Worm (Caenorhabditis elegans) whole organism, L2 larva: ENCODE measurements around the gene gpx-4.

Experiments used
- C34F6.9 ChIP-seq: fragments of 150-350 bp; optimal IDR thresholded peaks from 2 replicates; lab custom pipeline; 2014; ENCODE audit warnings: missing biosample characterization, missing genetic modification characterization
- F13H6.1 ChIP-seq: sonication (generic microtip); optimal IDR thresholded peaks from 2 replicates; lab custom pipeline; 2016; ENCODE audit warnings: missing genetic modification characterization, missing compliant biosample characterization
- R02D3.7 ChIP-seq: fragments of 150-350 bp; optimal IDR thresholded peaks from 2 replicates; lab custom pipeline; 2014; ENCODE audit warnings: missing biosample characterization, missing genetic modification characterization
- Y55F3AM.14 ChIP-seq: fragments of 200-800 bp; sonication (Bioruptor generic); optimal IDR thresholded peaks from 2 replicates; lab custom pipeline; 2018; ENCODE audit warnings: mild to moderate bottlenecking, missing genetic modification characterization, missing compliant biosample characterization
- ZK546.5 ChIP-seq: sonication (generic microtip); optimal IDR thresholded peaks from 2 replicates; lab custom pipeline; 2017; ENCODE audit warnings: missing biosample characterization, missing genetic modification characterization
- alr-1 ChIP-seq: fragments of 150-350 bp; optimal IDR thresholded peaks from 2 replicates; lab custom pipeline; 2014; ENCODE audit warnings: missing biosample characterization, missing genetic modification characterization
- aly-2 ChIP-seq: fragments of 150-350 bp; optimal IDR thresholded peaks from 2 replicates; lab custom pipeline; 2014; ENCODE audit warnings: missing biosample characterization, missing genetic modification characterization
- ama-1 ChIP-seq: fragments of 150-350 bp; optimal IDR thresholded peaks from 2 replicates; lab custom pipeline; 2018; ENCODE audit warnings: inconsistent platforms
- blmp-1 ChIP-seq: sonication (generic microtip); optimal IDR thresholded peaks from 2 replicates; lab custom pipeline; 2017; ENCODE audit warnings: missing genetic modification characterization, mild to moderate bottlenecking, missing compliant biosample characterization, antibody characterized with exemption, moderate library complexity; ENCODE audit not compliant: insufficient read depth
- ceh-16 ChIP-seq: fragments of 150-350 bp; optimal IDR thresholded peaks from 2 replicates; lab custom pipeline; 2014; ENCODE audit warnings: missing biosample characterization, missing genetic modification characterization
- ceh-82 ChIP-seq: fragments of 150-350 bp; optimal IDR thresholded peaks from 2 replicates; lab custom pipeline; 2014; ENCODE audit warnings: missing biosample characterization, missing genetic modification characterization
- crh-2 ChIP-seq: sonication (generic microtip); optimal IDR thresholded peaks from 2 replicates; lab custom pipeline; 2017; ENCODE audit warnings: missing biosample characterization, missing genetic modification characterization
- dmd-4 ChIP-seq: sonication (generic microtip); optimal IDR thresholded peaks from 2 replicates; lab custom pipeline; 2017; ENCODE audit warnings: missing biosample characterization, missing genetic modification characterization
- egl-27 ChIP-seq: sonication (generic microtip); optimal IDR thresholded peaks from 3 replicates; lab custom pipeline; 2017; ENCODE audit warnings: missing biosample characterization, missing genetic modification reagents, missing genetic modification characterization
- elt-1 ChIP-seq: fragments of 150-350 bp; optimal IDR thresholded peaks from 2 replicates; lab custom pipeline; 2014; ENCODE audit warnings: missing biosample characterization, missing genetic modification characterization
- elt-3 ChIP-seq: sonication (generic microtip); optimal IDR thresholded peaks from 2 replicates; lab custom pipeline; 2017; ENCODE audit warnings: missing biosample characterization, missing genetic modification characterization
- fos-1 ChIP-seq: fragments of 150-350 bp; optimal IDR thresholded peaks from 2 replicates; lab custom pipeline; 2014; ENCODE audit warnings: missing biosample characterization, missing genetic modification characterization
- gmeb-1 ChIP-seq: fragments of 150-350 bp; optimal IDR thresholded peaks from 2 replicates; lab custom pipeline; 2014; ENCODE audit warnings: missing biosample characterization, missing genetic modification characterization
- lin-11 ChIP-seq: fragments of 150-350 bp; sonication (generic microtip); optimal IDR thresholded peaks from 2 replicates; lab custom pipeline; 2014; ENCODE audit warnings: missing biosample characterization, missing genetic modification characterization, inconsistent platforms, mixed read lengths
- lin-13 ChIP-seq: fragments of 150-350 bp; optimal IDR thresholded peaks from 2 replicates; lab custom pipeline; 2014; ENCODE audit warnings: missing biosample characterization, missing genetic modification reagents, missing genetic modification characterization
- lin-39 ChIP-seq: fragments of 150-350 bp; optimal IDR thresholded peaks from 2 replicates; lab custom pipeline; 2014; ENCODE audit warnings: missing biosample characterization, missing genetic modification reagents, missing genetic modification characterization
- lsy-2 ChIP-seq, 2 experiments: fragments of 150-350 bp in 1 of 2; sonication (generic microtip) in 1 of 2; optimal IDR thresholded peaks; 2 replicates each; lab custom pipeline; 2014 to 2017; ENCODE audit warnings: missing biosample characterization in 2 of 2, missing genetic modification characterization in 2 of 2
- mab-5 ChIP-seq: fragments of 150-350 bp; optimal IDR thresholded peaks from 2 replicates; lab custom pipeline; 2014; ENCODE audit warnings: missing biosample characterization, missing genetic modification characterization
- mbf-1 ChIP-seq: sonication (generic microtip); optimal IDR thresholded peaks from 2 replicates; lab custom pipeline; 2017; ENCODE audit warnings: missing biosample characterization, missing genetic modification characterization
- mdl-1 ChIP-seq, 2 experiments: fragments of 150-350 bp in 1 of 2; sonication (generic microtip) in 1 of 2; optimal IDR thresholded peaks; 2 replicates each; lab custom pipeline; 2017; ENCODE audit warnings: missing biosample characterization in 2 of 2, missing genetic modification characterization in 2 of 2
- nhr-10 ChIP-seq: sonication (generic microtip); optimal IDR thresholded peaks from 2 replicates; lab custom pipeline; 2017; ENCODE audit warnings: missing biosample characterization, missing genetic modification characterization
- nhr-11 ChIP-seq: fragments of 150-350 bp; optimal IDR thresholded peaks from 2 replicates; lab custom pipeline; 2014; ENCODE audit warnings: missing biosample characterization, missing genetic modification characterization
- nhr-12 ChIP-seq: fragments of 150-350 bp; optimal IDR thresholded peaks from 2 replicates; lab custom pipeline; 2014; ENCODE audit warnings: missing biosample characterization, missing genetic modification characterization
- nhr-129 ChIP-seq: fragments of 150-350 bp; optimal IDR thresholded peaks from 2 replicates; lab custom pipeline; 2014; ENCODE audit warnings: missing biosample characterization, missing genetic modification characterization
- nhr-21 ChIP-seq: fragments of 150-350 bp; optimal IDR thresholded peaks from 2 replicates; lab custom pipeline; 2014; ENCODE audit warnings: missing biosample characterization, missing genetic modification characterization
- nhr-23 ChIP-seq: fragments of 150-350 bp; optimal IDR thresholded peaks from 2 replicates; lab custom pipeline; 2014; ENCODE audit warnings: missing biosample characterization, missing genetic modification reagents, missing genetic modification characterization
- nhr-237 ChIP-seq: fragments of 150-350 bp; optimal IDR thresholded peaks from 2 replicates; lab custom pipeline; 2014; ENCODE audit warnings: missing biosample characterization, missing genetic modification characterization
- nhr-25 ChIP-seq: fragments of 150-350 bp; sonication (generic microtip); optimal IDR thresholded peaks from 3 replicates; lab custom pipeline; 2014; ENCODE audit warnings: missing biosample characterization, missing genetic modification characterization
- nhr-6 ChIP-seq: fragments of 150-350 bp; optimal IDR thresholded peaks from 2 replicates; lab custom pipeline; 2014; ENCODE audit warnings: missing biosample characterization, missing genetic modification characterization
- nhr-77 ChIP-seq: fragments of 150-350 bp; optimal IDR thresholded peaks from 2 replicates; lab custom pipeline; 2014; ENCODE audit warnings: missing biosample characterization, missing genetic modification characterization
- peb-1 ChIP-seq: fragments of 150-350 bp; optimal IDR thresholded peaks from 2 replicates; lab custom pipeline; 2014; ENCODE audit warnings: missing biosample characterization, missing genetic modification characterization
- sem-4 ChIP-seq: fragments of 150-350 bp; optimal IDR thresholded peaks from 2 replicates; lab custom pipeline; 2014; ENCODE audit warnings: missing biosample characterization, missing genetic modification reagents, missing genetic modification characterization
- skn-1 ChIP-seq: sonication (generic microtip); optimal IDR thresholded peaks from 2 replicates; lab custom pipeline; 2017; ENCODE audit warnings: missing biosample characterization, missing genetic modification characterization
- sma-3 ChIP-seq: sonication (generic microtip); optimal IDR thresholded peaks from 2 replicates; lab custom pipeline; 2016; ENCODE audit warnings: missing genetic modification reagents, missing genetic modification characterization, missing compliant biosample characterization
- sma-9 ChIP-seq, 2 experiments: fragments of 150-350 bp in 1 of 2; sonication (generic microtip) in 1 of 2; optimal IDR thresholded peaks; 2 replicates each; lab custom pipeline; 2014 to 2016; ENCODE audit warnings: missing genetic modification characterization in 2 of 2, mild to moderate bottlenecking in 1 of 2, missing biosample characterization in 1 of 2, missing compliant biosample characterization in 1 of 2, missing genetic modification reagents in 1 of 2, moderate library complexity in 1 of 2
- snpc-4 ChIP-seq: fragments of 150-350 bp; optimal IDR thresholded peaks from 2 replicates; lab custom pipeline; 2014; ENCODE audit warnings: missing biosample characterization, missing genetic modification characterization
- unc-39 ChIP-seq: fragments of 150-350 bp; optimal IDR thresholded peaks from 2 replicates; lab custom pipeline; 2014; ENCODE audit warnings: missing biosample characterization, missing genetic modification characterization
- unc-55 ChIP-seq: fragments of 150-350 bp; sonication (generic microtip); optimal IDR thresholded peaks from 3 replicates; lab custom pipeline; 2014; ENCODE audit warnings: missing biosample characterization, missing genetic modification reagents, missing genetic modification characterization
- unc-62 ChIP-seq: fragments of 150-350 bp; optimal IDR thresholded peaks from 2 replicates; lab custom pipeline; 2014; ENCODE audit warnings: missing biosample characterization, missing genetic modification reagents, missing genetic modification characterization
- zag-1 ChIP-seq: fragments of 150-350 bp; optimal IDR thresholded peaks from 2 replicates; lab custom pipeline; 2014; ENCODE audit warnings: missing biosample characterization, missing genetic modification characterization
- ztf-1 ChIP-seq: fragments of 200-800 bp; sonication (Bioruptor generic); conservative IDR thresholded peaks from 2 replicates; pipeline ENCODE4 v1.3.6; 2022; ENCODE audit warnings: missing genetic modification characterization, missing compliant biosample characterization
- ztf-11 ChIP-seq: sonication (generic microtip); optimal IDR thresholded peaks from 2 replicates; lab custom pipeline; 2017; ENCODE audit warnings: missing biosample characterization, missing genetic modification characterization
- ztf-4 ChIP-seq: fragments of 150-350 bp; optimal IDR thresholded peaks from 2 replicates; lab custom pipeline; 2014; ENCODE audit warnings: missing biosample characterization, missing genetic modification characterization

gpx-4 gene

DNA sequence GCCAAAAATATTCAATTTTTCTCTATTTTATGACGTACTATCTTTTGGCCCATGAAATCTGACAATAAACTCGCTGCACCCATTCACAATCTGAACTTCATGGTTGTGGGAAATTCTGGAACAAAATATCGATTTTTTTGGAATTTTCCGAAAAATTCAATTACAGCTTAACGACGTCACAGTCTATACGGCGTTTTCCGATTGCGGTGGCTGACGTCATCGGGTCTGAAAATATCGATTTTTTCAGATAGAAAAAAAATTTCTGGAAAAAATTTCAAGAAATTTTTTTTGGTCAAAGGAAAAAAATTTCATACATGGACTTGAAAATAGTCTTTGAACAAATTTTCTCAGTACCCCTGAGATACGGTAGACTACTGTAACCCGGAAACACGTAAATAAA is 32.2 kb upstream of the gpx-4 start, which contains the start of gene ubc-8:
ubc-8 (minus strand) TSS at position 227 of the 400 bp plus-strand sequence.
- no peak for TF ChIP-seq lin-39 (tag; lab: Kevin White, UChicago)
- TF ChIP-seq, all 48 proteins: peak for 0

DNA sequence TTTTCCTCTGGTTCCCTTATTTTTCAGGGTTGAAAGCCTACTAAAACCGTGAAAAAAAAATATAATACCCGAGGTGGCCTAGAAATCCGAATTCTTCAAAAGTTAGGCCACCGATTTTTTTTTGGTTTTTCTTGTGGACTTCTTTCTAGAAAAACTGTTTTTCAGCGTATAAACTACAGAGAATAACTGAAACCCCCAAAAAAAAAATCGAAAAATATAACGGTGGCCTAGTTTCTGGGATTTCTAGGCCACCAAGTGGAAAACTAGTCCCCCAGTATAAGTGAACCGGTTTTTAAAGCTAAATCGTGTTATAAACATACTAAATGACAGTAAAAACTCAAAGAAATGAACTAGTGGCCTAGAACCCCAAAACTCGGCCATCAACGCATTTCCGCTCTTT is 30.9 kb upstream of the gpx-4 start:
- no peak for TF ChIP-seq mdl-1 (tag; optimal IDR thresholded peaks at IDR 0.05; lab: Kevin White, UChicago)
- no peak for TF ChIP-seq nhr-11 (tag; lab: Kevin White, UChicago)
- TF ChIP-seq mbf-1 (tag; lab: Kevin White, UChicago): no peak
- TF ChIP-seq F13H6.1: no peak
- no peak for TF ChIP-seq lin-11 (tag; lab: Kevin White, UChicago)
- no peak for TF ChIP-seq lin-39 (tag; lab: Kevin White, UChicago)
- no peak for TF ChIP-seq egl-27 (tag; lab: Kevin White, UChicago)
- no peak for TF ChIP-seq fos-1 (tag; lab: Kevin White, UChicago)
- no peak for TF ChIP-seq nhr-129 (tag; lab: Kevin White, UChicago)
- no peak for TF ChIP-seq zag-1 (tag; lab: Kevin White, UChicago)
- no peak for TF ChIP-seq aly-2 (tag; lab: Kevin White, UChicago)

DNA sequence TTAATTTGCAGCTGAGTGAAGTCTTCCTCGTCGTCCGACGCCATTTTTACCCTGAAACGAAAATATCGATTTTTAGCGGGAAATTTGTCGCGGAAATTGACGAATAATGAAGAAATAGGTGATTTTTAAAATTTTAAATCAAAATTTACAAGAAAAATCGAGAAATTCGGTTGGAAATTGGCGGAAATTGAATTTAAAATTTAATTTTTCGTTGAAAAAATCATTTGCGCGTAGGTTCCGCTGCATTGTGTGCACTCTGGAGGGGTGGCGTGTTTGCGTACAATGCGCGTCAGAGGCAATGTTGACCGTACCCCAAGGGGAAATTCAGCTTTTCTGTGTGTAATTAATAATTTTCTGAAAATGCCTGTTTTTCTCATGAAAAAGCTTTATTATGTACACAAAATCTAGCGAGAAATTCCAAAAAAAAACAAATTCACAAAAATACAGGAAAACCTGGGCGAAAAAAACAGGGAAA is 29.1 kb upstream of the gpx-4 start, which contains the start of gene Y94H6A.5:
Y94H6A.5 (minus strand) TSS at position 51 of the 475 bp plus-strand sequence.
- TF ChIP-seq lin-11 (tag; lab: Kevin White, UChicago) (peak; percentile 5), egl-27 (tag; lab: Kevin White, UChicago) (peak; percentile 15), nhr-129 (tag; lab: Kevin White, UChicago) (peak; percentile 49), nhr-6 (tag; lab: Kevin White, UChicago) (no peak), ZK546.5 (tag; lab: Kevin White, UChicago) (no peak), elt-1 (no peak), ama-1 (lab: Kevin White, UChicago) (peak; percentile 74), ceh-82 (tag; lab: Kevin White, UChicago) (no peak), mbf-1 (tag; lab: Kevin White, UChicago) (no peak), nhr-237 (tag; lab: Kevin White, UChicago) (no peak), sma-9 (GFP tag; optimal IDR thresholded peaks at IDR 0.05; lab: Kevin White, UChicago) (no peak), sma-9 (tag; optimal IDR thresholded peaks at IDR 0.05; lab: Kevin White, UChicago) (no peak), alr-1 (tag; lab: Kevin White, UChicago) (no peak), fos-1 (tag; lab: Kevin White, UChicago) (no peak), peb-1 (tag; lab: Kevin White, UChicago) (no peak), nhr-77 (tag; lab: Kevin White, UChicago) (no peak), nhr-12 (no peak), ztf-4 (tag; lab: Kevin White, UChicago) (no peak), gmeb-1 (peak; percentile 49), nhr-11 (tag; lab: Kevin White, UChicago) (no peak), mab-5 (tag; lab: Kevin White, UChicago) (no peak), ceh-16 (tag; lab: Kevin White, UChicago) (no peak), nhr-25 (tag; lab: Kevin White, UChicago) (peak; percentile 60), lin-39 (tag; lab: Kevin White, UChicago) (no peak), ztf-1 (GFP tag; lab: Robert Waterston, UW) (no peak), aly-2 (tag; lab: Kevin White, UChicago) (no peak), sma-3 (GFP tag; lab: Kevin White, UChicago) (peak; percentile 21), crh-2 (tag; lab: Kevin White, UChicago) (peak; percentile 56), Y55F3AM.14 (no peak), nhr-23 (tag; lab: Kevin White, UChicago) (no peak), ztf-11 (tag; lab: Kevin White, UChicago) (no peak), R02D3.7 (tag; lab: Kevin White, UChicago) (no peak), blmp-1 (no peak), lin-13 (peak; percentile 69), nhr-10 (tag; lab: Kevin White, UChicago) (no peak), C34F6.9 (tag; lab: Kevin White, UChicago) (peak; percentile 42), lsy-2 (tag; optimal IDR thresholded peaks at IDR 0.05; lab: Kevin White, UChicago) (peak; percentile 82 to 97), skn-1 (no peak), zag-1 (tag; lab: Kevin White, UChicago) (no peak), unc-39 (no peak), nhr-21 (tag; lab: Kevin White, UChicago) (no peak), dmd-4 (tag; lab: Kevin White, UChicago) (no peak), unc-55 (GFP tag; lab: Kevin White, UChicago) (peak; percentile 68), snpc-4 (tag; lab: Kevin White, UChicago) (no peak), F13H6.1 (no peak), sem-4 (tag; lab: Kevin White, UChicago) (no peak), unc-62 (GFP tag; lab: Kevin White, UChicago) (no peak), elt-3 (tag; lab: Kevin White, UChicago) (no peak), mdl-1 (tag; optimal IDR thresholded peaks at IDR 0.05; lab: Kevin White, UChicago) (no peak)
